Fruit fly (Drosophila melanogaster) whole organism: ENCODE measurements around the gene CG10359.
A peak's percentile ranks its signal among the peaks of the same experiment; 100 is the strongest.

ENCODE experiments used
- CG8478 ChIP-seq: fragments of >200 bp; optimal IDR thresholded peaks from 2 replicates; lab custom pipeline; 2018; ENCODE audit warnings: inconsistent platforms
- Dll ChIP-seq: fragments of >200 bp; optimal IDR thresholded peaks from 2 replicates; lab custom pipeline; 2017
- EcR ChIP-seq, 2 experiments: fragments of >200 bp; optimal IDR thresholded peaks; 2 replicates each; lab custom pipeline; 2017; ENCODE audit warnings: missing biosample characterization in 2 of 2, missing genetic modification characterization in 2 of 2, missing genetic modification reagents in 2 of 2
- pan ChIP-seq: fragments of >200 bp; optimal IDR thresholded peaks from 2 replicates; lab custom pipeline; 2017
- psq ChIP-seq: fragments of >200 bp; optimal IDR thresholded peaks from 2 replicates; lab custom pipeline; 2017
- usp ChIP-seq: fragments of >200 bp; optimal IDR thresholded peaks from 2 replicates; lab custom pipeline; 2017; ENCODE audit warnings: missing biosample characterization, missing genetic modification characterization, mixed read lengths

CG10359 gene

DNA sequence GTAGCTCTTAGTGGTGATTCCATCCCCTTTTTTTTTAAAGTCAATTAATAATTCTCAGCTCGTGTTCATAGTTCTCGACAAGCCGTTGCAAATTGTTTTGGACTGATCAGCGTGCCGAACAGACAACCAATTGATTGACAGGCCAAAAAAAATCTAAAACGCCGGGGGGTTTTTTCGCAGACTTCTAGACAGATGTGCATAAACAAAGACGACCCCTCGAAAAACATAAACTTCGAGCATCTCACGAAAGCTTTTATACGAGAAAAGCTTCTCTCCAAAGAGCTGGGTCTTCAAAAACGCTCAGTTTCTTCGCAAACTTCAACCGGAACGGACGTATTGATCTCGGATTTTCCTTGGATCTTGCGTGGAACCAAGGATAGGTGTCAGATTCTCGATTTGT lies at the start of gene CG10359:
CG10359 (plus strand) TSS at position 301 of the 400 bp plus-strand sequence.
- no peak for TF ChIP-seq EcR (GFP tag; optimal IDR thresholded peaks at IDR 0.05; lab: Kevin White, UChicago)
- TF ChIP-seq Dll (lab: Kevin White, UChicago) = no peak
- no peak for TF ChIP-seq usp (GFP tag; lab: Kevin White, UChicago)
- TF ChIP-seq CG8478 (lab: Kevin White, UChicago) = no peak
- TF ChIP-seq psq (lab: Kevin White, UChicago) = no peak
- no peak for TF ChIP-seq pan

- TF ChIP-seq pan (no peak), usp (GFP tag; lab: Kevin White, UChicago) (no peak), Dll (lab: Kevin White, UChicago) (no peak), EcR (GFP tag; optimal IDR thresholded peaks at IDR 0.05; lab: Kevin White, UChicago) (no peak), psq (lab: Kevin White, UChicago) (no peak), CG8478 (lab: Kevin White, UChicago) (no peak)
Measured at dm6 chr3L:3566751-3567499, 45.1 kb upstream of the CG10359 start.

DNA sequence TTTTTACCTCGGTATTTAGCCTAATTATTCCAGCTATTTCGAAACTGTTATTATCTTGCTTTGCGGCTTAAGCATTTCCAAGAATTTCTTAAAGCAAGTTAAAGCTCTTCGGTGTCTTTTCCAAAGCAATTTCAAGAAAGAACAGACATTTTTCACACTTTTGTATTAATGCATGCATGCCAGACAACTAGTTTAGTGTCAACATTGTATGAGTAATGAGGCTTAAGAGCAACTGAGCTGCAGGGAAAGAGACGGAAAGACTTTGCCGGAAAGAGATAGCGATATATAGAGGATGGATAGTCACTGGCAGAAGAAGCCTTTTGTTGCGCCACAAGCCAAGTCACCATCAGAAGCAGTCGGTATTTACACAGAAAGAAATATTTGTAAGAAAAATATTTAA lies 42.9 kb upstream of the CG10359 start:
- TF ChIP-seq Dll (lab: Kevin White, UChicago) = no peak

dm6 chr3L:3570617-3571016 lies 41.4 kb upstream of the CG10359 start:
- no peak for TF ChIP-seq Dll (lab: Kevin White, UChicago)
- no peak for TF ChIP-seq psq (lab: Kevin White, UChicago)
- no peak for TF ChIP-seq usp (GFP tag; lab: Kevin White, UChicago)
- TF ChIP-seq EcR (GFP tag; optimal IDR thresholded peaks at IDR 0.05; lab: Kevin White, UChicago) = no peak
- no peak for TF ChIP-seq CG8478 (lab: Kevin White, UChicago)
- TF ChIP-seq pan = no peak

DNA sequence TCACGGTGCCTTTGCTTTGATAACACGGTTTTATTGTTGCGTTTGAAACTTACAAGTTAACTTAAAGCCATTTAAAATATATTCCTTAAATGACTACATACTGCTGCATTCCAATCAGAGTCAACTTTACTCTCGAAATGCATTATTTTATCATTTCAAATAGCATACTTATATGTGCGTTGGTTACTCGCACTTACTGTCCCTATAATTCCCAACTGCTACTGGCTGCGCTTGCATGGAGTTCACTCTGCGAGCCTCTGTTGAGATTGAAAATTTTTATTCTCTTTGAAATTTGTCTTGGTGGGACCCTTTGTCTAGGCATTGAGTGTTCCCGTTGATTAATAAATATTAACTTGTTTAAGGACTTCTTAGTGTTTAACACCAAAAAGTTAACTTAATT lies 18.4 kb upstream of the CG10359 start:
- TF ChIP-seq pan = no peak
- no peak for TF ChIP-seq Dll (lab: Kevin White, UChicago)
- TF ChIP-seq EcR (GFP tag; optimal IDR thresholded peaks at IDR 0.05; lab: Kevin White, UChicago) = no peak
- TF ChIP-seq usp (GFP tag; lab: Kevin White, UChicago) = no peak
- no peak for TF ChIP-seq CG8478 (lab: Kevin White, UChicago)
- no peak for TF ChIP-seq psq (lab: Kevin White, UChicago)

DNA sequence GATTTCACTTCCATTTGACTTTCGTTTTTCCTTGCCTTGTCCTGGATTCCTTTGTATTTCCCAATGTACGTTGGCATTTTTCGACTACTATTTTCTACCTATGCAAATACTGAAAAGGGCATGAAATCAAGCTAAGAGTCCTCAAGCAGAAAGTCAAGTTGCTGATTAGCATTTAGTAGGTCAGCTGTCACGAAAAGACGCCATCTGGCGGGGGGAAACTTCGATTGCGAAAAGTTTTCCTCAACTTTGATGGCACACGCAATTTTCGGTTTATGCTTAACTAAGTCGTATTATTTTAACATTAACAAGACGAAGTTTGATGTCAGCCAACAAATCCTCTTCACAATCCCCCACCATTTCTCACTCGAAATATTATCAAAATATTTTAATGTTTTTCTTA lies 15.6 kb upstream of the CG10359 start:
- TF ChIP-seq EcR (GFP tag; optimal IDR thresholded peaks at IDR 0.05; lab: Kevin White, UChicago) = no peak
- TF ChIP-seq pan = no peak
- TF ChIP-seq psq (lab: Kevin White, UChicago) = no peak
- TF ChIP-seq Dll (lab: Kevin White, UChicago) = no peak
- TF ChIP-seq usp (GFP tag; lab: Kevin White, UChicago) = no peak
- no peak for TF ChIP-seq CG8478 (lab: Kevin White, UChicago)

dm6 chr3L:3606986-3607385 lies 5.0 kb upstream of the CG10359 start:
- TF ChIP-seq EcR (GFP tag; optimal IDR thresholded peaks at IDR 0.05; lab: Kevin White, UChicago) (no peak), CG8478 (lab: Kevin White, UChicago) (no peak), usp (GFP tag; lab: Kevin White, UChicago) (no peak), Dll (lab: Kevin White, UChicago) (no peak), psq (lab: Kevin White, UChicago) (no peak), pan (no peak)

- TF ChIP-seq CG8478 (lab: Kevin White, UChicago) (no peak), Dll (lab: Kevin White, UChicago) (no peak), usp (GFP tag; lab: Kevin White, UChicago) (no peak), pan (no peak), EcR (GFP tag; optimal IDR thresholded peaks at IDR 0.05; lab: Kevin White, UChicago) (no peak), psq (lab: Kevin White, UChicago) (no peak)
Measured at dm6 chr3L:3612582-3613285, 742 bp downstream of the CG10359 start.

DNA sequence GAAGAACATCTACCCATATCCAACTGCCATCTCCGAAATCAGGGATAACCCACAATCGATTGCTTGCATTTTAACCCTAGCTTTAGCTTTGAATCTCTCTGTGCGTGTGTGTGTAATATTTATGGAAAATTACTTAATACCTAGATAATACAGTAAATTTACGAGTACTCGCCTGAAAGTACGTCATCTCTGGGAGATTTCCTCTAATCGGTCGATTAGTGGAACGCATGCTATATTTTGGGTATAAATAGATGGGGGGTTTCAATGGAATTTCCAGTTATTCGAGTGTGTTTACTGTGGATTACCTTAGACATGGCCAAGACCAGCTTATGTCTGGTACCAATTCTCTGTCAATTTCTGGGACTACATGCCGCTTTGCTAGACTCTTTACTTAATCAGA lies 3.1 kb downstream of the CG10359 start, which contains the start of gene CG10357:
CG10357 (plus strand) TSS at position 301 of the 400 bp plus-strand sequence.
- TF ChIP-seq EcR (GFP tag; optimal IDR thresholded peaks at IDR 0.05; lab: Kevin White, UChicago) (no peak), psq (lab: Kevin White, UChicago) (no peak), usp (GFP tag; lab: Kevin White, UChicago) (no peak), pan (no peak), Dll (lab: Kevin White, UChicago) (no peak), CG8478 (lab: Kevin White, UChicago) (no peak)

DNA sequence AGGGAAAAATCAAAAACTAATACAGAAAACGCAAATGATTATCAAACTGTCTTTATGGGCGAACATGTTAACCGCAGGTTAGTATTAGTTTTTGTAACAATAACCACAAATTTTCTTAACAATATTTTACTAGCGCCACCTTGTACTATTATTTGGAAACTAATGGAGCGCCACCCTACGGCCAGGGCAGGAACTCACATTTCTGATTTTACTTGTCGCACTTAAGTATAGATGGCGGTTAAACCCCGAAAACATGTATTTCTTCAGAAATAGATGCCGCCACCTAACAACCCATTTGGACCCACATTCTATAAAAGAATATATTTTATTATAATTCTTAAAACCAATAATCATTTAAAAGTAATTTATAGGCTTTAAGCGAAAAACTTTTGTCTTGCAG lies 4.4 kb downstream of the CG10359 start:
- TF ChIP-seq pan (no peak), CG8478 (lab: Kevin White, UChicago) (peak; percentile 10), psq (lab: Kevin White, UChicago) (no peak)

- no peak for TF ChIP-seq psq (lab: Kevin White, UChicago)
- no peak for TF ChIP-seq Dll (lab: Kevin White, UChicago)
Measured at dm6 chr3L:3617252-3617651, 5.3 kb downstream of the CG10359 start.

dm6 chr3L:3620932-3621331 lies 8.9 kb downstream of the CG10359 start, which contains the start of gene CG14974:
Gene CG14974, minus strand, starts transcription at chr3L:3621032.
- TF ChIP-seq EcR (GFP tag; optimal IDR thresholded peaks at IDR 0.05; lab: Kevin White, UChicago) (no peak), usp (GFP tag; lab: Kevin White, UChicago) (no peak), pan (no peak), Dll (lab: Kevin White, UChicago) (no peak), CG8478 (lab: Kevin White, UChicago) (no peak), psq (lab: Kevin White, UChicago) (no peak)
